Fruit fly (Drosophila melanogaster) whole organism: Measurements from ENCODE around the gene CG3690.

ENCODE experiments used
- CG8478 ChIP-seq: fragments of >200 bp; optimal IDR thresholded peaks from 2 replicates; lab custom pipeline; 2018; ENCODE audit warnings: inconsistent platforms
- Dll ChIP-seq: fragments of >200 bp; optimal IDR thresholded peaks from 2 replicates; lab custom pipeline; 2017
- EcR ChIP-seq, 2 experiments: fragments of >200 bp; optimal IDR thresholded peaks; 2 replicates each; lab custom pipeline; 2017; ENCODE audit warnings: missing biosample characterization in 2 of 2, missing genetic modification characterization in 2 of 2, missing genetic modification reagents in 2 of 2
- pan ChIP-seq: fragments of >200 bp; optimal IDR thresholded peaks from 2 replicates; lab custom pipeline; 2017
- psq ChIP-seq: fragments of >200 bp; optimal IDR thresholded peaks from 2 replicates; lab custom pipeline; 2017
- usp ChIP-seq: fragments of >200 bp; optimal IDR thresholded peaks from 2 replicates; lab custom pipeline; 2017; ENCODE audit warnings: missing biosample characterization, missing genetic modification characterization, mixed read lengths

CG3690 gene

DNA sequence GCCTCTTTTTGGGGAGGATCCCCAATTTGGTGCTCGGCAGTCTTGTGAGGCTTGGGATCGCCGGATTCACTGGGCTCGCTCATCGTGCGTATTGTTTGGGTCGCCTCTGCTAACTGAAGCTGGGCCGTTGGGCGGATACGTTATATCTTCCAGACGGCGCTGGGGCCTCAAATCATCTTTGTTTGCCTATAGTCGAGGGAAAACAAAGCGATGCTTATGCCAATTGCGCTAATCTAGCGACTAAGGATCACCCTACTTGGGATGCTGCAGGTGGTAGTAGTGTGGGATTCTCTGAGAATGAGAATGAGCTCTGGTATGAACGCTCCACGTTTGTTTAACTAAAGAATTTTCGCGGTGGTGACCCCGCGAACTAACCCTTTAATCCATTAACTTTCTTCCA, at the start of gene CG3690:
CG3690 (minus strand) TSS at position 101 of the 400 bp plus-strand sequence.
- TF ChIP-seq pan (no peak), psq (lab: Kevin White, UChicago) (no peak), CG8478 (lab: Kevin White, UChicago) (no peak), EcR (GFP tag; optimal IDR thresholded peaks at IDR 0.05; lab: Kevin White, UChicago) (no peak), usp (no peak), Dll (lab: Kevin White, UChicago) (no peak)

DNA sequence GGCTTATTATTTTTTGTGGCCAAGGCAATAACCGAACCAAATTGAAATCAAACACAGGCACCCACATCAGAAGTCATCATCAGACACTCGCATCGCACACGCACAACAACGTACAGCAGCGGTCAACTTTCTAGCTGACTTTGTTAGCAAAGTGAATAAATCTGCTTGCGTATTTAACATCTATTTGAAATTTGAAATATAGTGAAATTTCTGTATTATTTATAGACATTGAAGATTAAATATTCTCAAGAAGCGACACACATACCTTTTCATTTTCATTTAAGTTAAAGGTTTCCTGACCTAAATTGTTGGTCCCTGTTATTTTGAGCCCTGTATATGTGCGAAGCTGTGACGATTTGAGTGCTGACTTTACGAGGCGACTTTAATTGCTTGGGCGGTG, 47.2 kb upstream of the CG3690 start:
- TF ChIP-seq CG8478 (lab: Kevin White, UChicago) (no peak), EcR (GFP tag; optimal IDR thresholded peaks at IDR 0.05; lab: Kevin White, UChicago) (no peak), psq (lab: Kevin White, UChicago) (no peak), pan (no peak), usp (no peak), Dll (lab: Kevin White, UChicago) (no peak)

DNA sequence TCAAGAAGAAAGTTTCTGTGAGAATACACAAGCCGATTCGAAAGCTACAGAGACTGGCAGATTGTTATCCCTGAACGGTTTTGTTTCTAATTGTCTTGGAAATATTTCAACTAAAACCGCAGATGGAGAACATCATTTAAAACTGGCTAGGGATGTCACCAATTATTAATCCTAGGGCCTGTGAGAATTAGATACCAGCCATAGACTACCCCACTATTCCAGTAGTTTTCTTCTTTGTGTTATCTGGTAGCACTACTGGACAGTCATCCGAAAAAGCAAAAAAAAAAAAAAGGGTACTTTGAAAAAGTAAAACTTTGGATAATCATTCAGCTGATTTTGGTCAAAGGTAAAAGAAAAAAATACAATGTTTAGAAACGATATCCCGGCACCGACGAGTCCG, 38.5 kb upstream of the CG3690 start, which contains the start of gene CG18823:
CG18823 (plus strand) TSS at position 301 of the 400 bp plus-strand sequence.
- TF ChIP-seq EcR (GFP tag; optimal IDR thresholded peaks at IDR 0.05; lab: Kevin White, UChicago) = no peak
- TF ChIP-seq pan = no peak
- TF ChIP-seq CG8478 (lab: Kevin White, UChicago) = no peak
- TF ChIP-seq psq (lab: Kevin White, UChicago) = no peak
- no peak for TF ChIP-seq usp
- no peak for TF ChIP-seq Dll (lab: Kevin White, UChicago)

DNA sequence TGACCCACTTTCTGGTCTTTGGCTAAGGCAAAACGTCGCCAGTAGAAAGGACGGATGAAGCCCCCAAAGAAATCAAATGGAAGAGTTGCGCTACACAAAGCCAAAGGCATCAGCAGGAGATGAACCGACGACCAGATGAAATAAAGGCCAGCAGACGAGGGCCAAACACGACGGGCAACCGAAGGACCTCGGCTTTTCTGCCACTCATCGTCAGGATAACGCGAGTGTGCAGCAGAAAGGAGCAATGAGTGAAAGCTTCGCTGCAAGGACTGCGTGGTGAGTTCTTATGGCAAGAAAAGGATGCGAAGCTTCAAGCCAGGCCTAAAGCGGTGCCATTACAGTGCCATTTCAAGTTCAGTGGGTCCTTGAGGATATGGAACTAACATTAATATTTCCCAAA, 34.2 kb upstream of the CG3690 start:
- TF ChIP-seq CG8478 (lab: Kevin White, UChicago) = no peak
- TF ChIP-seq Dll (lab: Kevin White, UChicago) = no peak
- no peak for TF ChIP-seq usp
- no peak for TF ChIP-seq EcR (GFP tag; optimal IDR thresholded peaks at IDR 0.05; lab: Kevin White, UChicago)
- TF ChIP-seq pan = no peak
- TF ChIP-seq psq (lab: Kevin White, UChicago) = no peak

DNA sequence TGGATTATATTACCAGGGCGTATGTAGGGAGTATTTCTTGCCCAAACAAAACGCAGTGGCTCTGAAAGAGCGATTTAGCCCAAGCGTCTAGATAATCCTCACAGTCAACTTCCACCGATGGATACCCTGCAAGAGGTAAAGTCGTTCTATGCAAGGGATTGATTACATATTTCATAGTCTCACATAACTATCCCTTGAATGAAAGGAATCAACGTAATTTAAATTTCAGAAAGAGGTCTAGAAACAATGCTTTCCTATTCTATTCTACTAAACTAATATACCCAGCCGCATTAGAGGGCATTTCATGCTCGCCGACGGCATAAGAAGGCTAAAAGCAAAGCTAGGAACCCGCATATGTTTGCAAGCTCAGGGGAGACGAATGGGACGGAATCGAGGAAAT, 15.1 kb upstream of the CG3690 start:
- TF ChIP-seq psq (lab: Kevin White, UChicago) (no peak), EcR (GFP tag; optimal IDR thresholded peaks at IDR 0.05; lab: Kevin White, UChicago) (no peak), Dll (lab: Kevin White, UChicago) (no peak), usp (no peak), CG8478 (lab: Kevin White, UChicago) (no peak), pan (no peak)

DNA sequence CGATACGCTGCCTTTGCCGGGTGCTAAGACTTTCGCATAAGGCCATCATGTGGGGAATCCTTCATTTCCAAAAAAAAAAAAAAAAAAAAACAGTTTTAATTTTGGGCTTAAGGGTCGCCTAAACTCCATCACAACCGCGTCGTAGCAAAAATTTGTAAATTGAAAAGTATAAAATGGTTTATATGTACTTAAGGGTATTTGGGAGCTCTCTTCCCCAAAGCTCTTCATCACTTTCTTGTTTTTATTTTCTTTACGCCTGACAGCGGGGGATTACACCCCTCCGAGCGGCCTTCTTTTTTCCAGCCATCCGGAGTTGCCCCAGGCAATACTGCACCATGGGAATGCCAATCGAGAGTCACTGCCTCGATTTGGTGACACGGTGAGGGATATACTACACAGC, 12.3 kb upstream of the CG3690 start:
- TF ChIP-seq pan (no peak), CG8478 (lab: Kevin White, UChicago) (no peak), usp (no peak), Dll (lab: Kevin White, UChicago) (no peak), EcR (GFP tag; optimal IDR thresholded peaks at IDR 0.05; lab: Kevin White, UChicago) (no peak), psq (lab: Kevin White, UChicago) (no peak)

DNA sequence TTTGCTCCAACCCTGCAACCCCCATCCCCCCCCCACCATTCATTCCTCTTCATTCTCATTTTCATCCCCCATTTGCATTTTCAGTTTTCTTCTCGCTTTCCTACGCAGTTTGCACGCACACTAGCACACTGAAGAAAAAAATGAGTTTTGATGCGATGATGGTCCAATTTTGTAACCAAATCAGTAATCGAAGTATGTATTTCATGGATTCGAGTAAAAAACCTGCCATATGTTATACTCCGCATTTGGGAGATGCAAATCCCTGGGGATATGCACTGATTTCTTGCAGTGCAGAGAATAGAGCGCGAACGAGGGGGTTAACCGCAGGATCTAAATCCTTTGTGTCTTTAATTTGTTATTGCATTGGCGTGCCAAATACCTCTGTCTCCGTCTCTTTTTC, 4.2 kb upstream of the CG3690 start:
- TF ChIP-seq Dll (lab: Kevin White, UChicago) = no peak
- no peak for TF ChIP-seq pan
- no peak for TF ChIP-seq usp
- TF ChIP-seq psq (lab: Kevin White, UChicago) = no peak
- TF ChIP-seq EcR (GFP tag; optimal IDR thresholded peaks at IDR 0.05; lab: Kevin White, UChicago) = no peak
- no peak for TF ChIP-seq CG8478 (lab: Kevin White, UChicago)

DNA sequence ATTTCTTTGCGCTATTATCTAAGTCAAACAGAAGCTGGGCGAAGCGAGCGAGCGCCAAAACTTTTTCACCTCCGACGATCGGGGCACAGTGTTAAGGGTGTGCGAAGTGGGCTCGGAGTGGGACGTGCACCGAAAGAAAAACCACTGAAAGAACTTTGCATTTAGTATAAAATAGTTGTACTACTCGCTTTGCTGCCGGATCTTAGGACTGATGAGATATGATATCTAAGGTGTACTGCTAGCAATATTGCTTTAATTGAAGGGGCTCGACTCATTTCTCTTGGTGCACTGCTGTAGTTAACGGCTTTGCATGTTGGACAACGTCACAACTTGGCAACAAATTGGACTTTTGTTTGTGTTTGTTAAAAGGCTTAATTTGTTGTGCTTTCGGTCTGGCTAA, 2.1 kb upstream of the CG3690 start:
- TF ChIP-seq usp (no peak), psq (lab: Kevin White, UChicago) (no peak), Dll (lab: Kevin White, UChicago) (no peak), pan (no peak), CG8478 (lab: Kevin White, UChicago) (no peak), EcR (GFP tag; optimal IDR thresholded peaks at IDR 0.05; lab: Kevin White, UChicago) (no peak)

DNA sequence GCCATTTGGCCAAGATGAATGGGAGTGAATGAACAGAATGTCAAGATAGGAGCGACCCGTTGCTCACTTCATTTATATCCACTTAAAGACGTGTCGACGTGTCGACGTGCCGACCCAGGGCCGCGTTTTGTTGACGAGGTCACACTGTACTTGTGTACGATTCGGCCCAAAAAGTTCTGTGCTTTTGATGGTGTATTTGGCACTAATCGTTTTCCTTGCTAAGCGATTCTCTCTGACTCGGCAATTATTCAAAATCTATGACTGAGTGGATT, 3.5 kb downstream of the CG3690 start:
- TF ChIP-seq psq (lab: Kevin White, UChicago) (no peak), CG8478 (lab: Kevin White, UChicago) (no peak), usp (no peak), pan (no peak), EcR (GFP tag; optimal IDR thresholded peaks at IDR 0.05; lab: Kevin White, UChicago) (no peak), Dll (lab: Kevin White, UChicago) (no peak)

DNA sequence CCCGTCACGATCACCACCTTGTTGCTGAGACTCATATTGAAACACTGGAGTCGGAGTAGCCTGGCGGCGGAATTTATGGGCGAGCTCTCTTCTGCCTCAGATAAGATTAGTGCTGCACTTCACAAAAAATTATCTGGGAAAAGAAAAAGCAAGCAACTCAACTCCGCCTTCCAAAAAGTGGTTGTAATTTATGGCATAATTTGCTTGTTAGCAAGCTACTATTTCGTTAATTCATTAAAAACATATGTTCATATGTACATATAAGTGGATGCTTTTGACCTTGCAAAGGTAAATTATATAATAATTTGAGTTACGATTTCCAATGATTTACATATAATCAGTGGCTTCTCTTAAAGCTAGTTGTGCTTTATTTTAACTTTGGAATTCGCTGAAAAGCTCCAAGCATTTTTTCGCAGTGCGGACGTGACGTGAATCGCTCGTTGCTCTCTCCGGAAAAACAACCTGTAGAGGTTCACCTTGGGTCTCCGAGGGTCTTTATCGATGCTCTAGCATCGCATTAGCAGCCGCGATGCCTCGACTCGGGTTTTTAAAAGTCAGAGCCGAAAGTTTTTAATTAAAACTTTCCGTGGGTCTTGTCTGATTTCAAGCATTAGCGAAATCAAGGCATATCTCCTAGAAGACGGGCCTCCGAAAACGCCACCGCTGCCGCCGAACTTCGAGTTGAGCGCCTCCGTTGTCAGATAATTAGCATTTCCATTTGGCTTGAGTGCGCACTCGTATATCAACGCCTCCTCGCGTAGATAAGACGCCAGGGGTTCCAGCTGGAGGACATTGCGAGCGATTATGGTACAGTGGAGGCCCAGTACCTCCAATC, 4.0 kb downstream of the CG3690 start, which contains the start of gene CG3699:
CG3699 (minus strand) TSS at position 51 of the 835 bp plus-strand sequence.
- TF ChIP-seq pan (no peak), usp (no peak), EcR (GFP tag; optimal IDR thresholded peaks at IDR 0.05; lab: Kevin White, UChicago) (no peak), psq (lab: Kevin White, UChicago) (no peak), Dll (lab: Kevin White, UChicago) (no peak), CG8478 (lab: Kevin White, UChicago) (no peak)

DNA sequence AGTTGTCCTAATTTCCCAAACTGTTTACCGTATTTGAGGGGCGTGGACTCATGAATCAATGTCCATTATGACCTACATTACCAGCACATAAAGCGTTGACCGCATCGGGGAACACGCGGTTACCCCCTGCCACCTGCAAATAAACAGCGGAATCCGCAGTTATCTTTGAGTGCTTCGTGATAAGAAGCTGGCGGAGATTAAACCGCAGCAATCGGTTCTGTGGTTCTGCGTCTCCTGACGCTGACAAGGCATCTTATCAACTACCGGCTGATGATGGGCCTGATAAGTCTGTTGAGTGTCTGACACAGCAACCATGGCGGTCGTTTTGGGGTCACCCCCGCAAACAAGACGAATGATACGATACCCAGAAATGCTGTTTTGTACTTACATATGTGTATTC, 5.5 kb downstream of the CG3690 start:
- TF ChIP-seq CG8478 (lab: Kevin White, UChicago) = no peak
- TF ChIP-seq Dll (lab: Kevin White, UChicago) = no peak
- no peak for TF ChIP-seq psq (lab: Kevin White, UChicago)
- TF ChIP-seq pan = no peak
- no peak for TF ChIP-seq usp
- TF ChIP-seq EcR (GFP tag; optimal IDR thresholded peaks at IDR 0.05; lab: Kevin White, UChicago) = no peak

DNA sequence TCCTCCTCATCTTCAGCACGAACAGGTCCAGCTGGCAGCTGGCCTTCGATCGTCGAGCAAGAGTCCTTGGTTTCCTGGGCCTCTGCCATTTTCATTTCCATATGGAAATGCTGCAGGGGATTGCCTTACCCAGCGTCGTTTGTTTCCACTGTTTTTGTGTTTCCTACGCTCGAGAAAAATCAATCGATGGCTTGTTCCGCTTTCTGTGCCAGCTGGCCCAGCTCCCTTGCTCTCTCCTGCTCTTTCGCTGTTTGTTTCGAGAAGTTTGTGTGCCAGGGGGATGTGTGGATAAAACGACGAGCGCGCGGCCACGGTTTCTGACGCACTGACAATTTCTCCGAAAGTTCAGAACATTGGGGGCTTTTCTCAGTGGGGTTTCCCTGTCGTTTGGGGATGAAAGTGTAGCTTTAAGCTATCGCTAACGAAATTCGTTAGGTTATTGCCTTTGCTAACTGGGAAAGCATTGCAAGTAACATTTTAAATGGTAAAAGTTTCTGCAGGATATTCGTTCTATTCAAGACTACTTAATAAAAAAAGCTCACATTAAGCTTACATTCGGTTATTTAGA, 6.2 kb downstream of the CG3690 start, which contains the start of gene CG3703:
CG3703 (minus strand) TSS at position 328 of the 568 bp plus-strand sequence.
- no peak for TF ChIP-seq EcR (GFP tag; optimal IDR thresholded peaks at IDR 0.05; lab: Kevin White, UChicago)
- TF ChIP-seq psq (lab: Kevin White, UChicago) = no peak
- TF ChIP-seq usp = no peak
- TF ChIP-seq pan = no peak
- TF ChIP-seq Dll (lab: Kevin White, UChicago) = no peak
- TF ChIP-seq CG8478 (lab: Kevin White, UChicago) = no peak
